Worm (Caenorhabditis elegans) whole organism, midembryonic: ENCODE results near the gene C07A4.2.

Experiments used
- T22C8.4 ChIP-seq: fragments of 200-800 bp; sonication (Bioruptor generic); IDR thresholded peaks from 2 replicates; pipeline ENCODE4 v1.3.6; 2022; ENCODE audit warnings: missing genetic modification characterization, missing compliant biosample characterization
- cog-1 ChIP-seq: sonication (generic microtip); optimal IDR thresholded peaks from 2 replicates; lab custom pipeline; 2016; ENCODE audit warnings: missing genetic modification characterization, missing compliant biosample characterization
- flt-1 ChIP-seq: fragments of 200-800 bp; sonication (Bioruptor generic); IDR thresholded peaks from 2 replicates; pipeline ENCODE4 v1.3.6; 2022; ENCODE audit warnings: missing genetic modification characterization, missing compliant biosample characterization
- klf-2 ChIP-seq: fragments of 200-800 bp; sonication (Bioruptor generic); conservative IDR thresholded peaks from 2 replicates; pipeline ENCODE4 v1.3.6; 2022; ENCODE audit warnings: missing genetic modification reagents, missing genetic modification characterization, missing compliant biosample characterization
- med-1 ChIP-seq: sonication (generic microtip); optimal IDR thresholded peaks from 2 replicates; lab custom pipeline; 2017; ENCODE audit warnings: missing genetic modification characterization, mild to moderate bottlenecking, missing compliant biosample characterization, antibody characterized with exemption, missing genetic modification reagents; ENCODE audit not compliant: insufficient read depth
- ref-1 ChIP-seq: fragments of 200-800 bp; sonication (Bioruptor generic); conservative IDR thresholded peaks from 2 replicates; pipeline ENCODE4 v1.3.6; 2022; ENCODE audit warnings: missing genetic modification reagents, missing genetic modification characterization, missing compliant biosample characterization
- tab-1 ChIP-seq: fragments of 200-800 bp; sonication (Bioruptor generic); IDR thresholded peaks from 2 replicates; pipeline ENCODE4 v1.3.6; 2022; ENCODE audit warnings: missing genetic modification characterization, missing compliant biosample characterization
- ztf-23 ChIP-seq: fragments of 200-800 bp; sonication (Bioruptor generic); IDR thresholded peaks from 2 replicates; pipeline ENCODE4 v1.3.6; 2022; ENCODE audit warnings: missing genetic modification reagents, missing genetic modification characterization, missing compliant biosample characterization
- ztf-29 ChIP-seq: fragments of 200-800 bp; sonication (Bioruptor generic); IDR thresholded peaks from 2 replicates; pipeline ENCODE4 v1.3.6; 2022; ENCODE audit warnings: missing genetic modification reagents, missing genetic modification characterization, missing compliant biosample characterization

Gene C07A4.2

ce11 chrX:10145011-10145410 lies 27.0 kb upstream of the C07A4.2 start:
- TF ChIP-seq cog-1 (tag; lab: Kevin White, UChicago) (no peak), ref-1 (GFP tag; lab: Robert Waterston, UW) (no peak), ztf-23 (GFP tag; lab: Robert Waterston, UW) (peak; percentile 78), flt-1 (GFP tag; lab: Robert Waterston, UW) (peak; percentile 60; the same call in 1 of the 2 replicates), tab-1 (GFP tag; lab: Robert Waterston, UW) (no peak; the same call in 1 of the 2 replicates), T22C8.4 (GFP tag; lab: Robert Waterston, UW) (peak; percentile 13; the same call in 1 of the 2 replicates), med-1 (GFP tag; lab: Kevin White, UChicago) (no peak), ztf-29 (GFP tag; lab: Robert Waterston, UW) (peak; percentile 51; the same call in 1 of the 2 replicates), klf-2 (peak; percentile 76)

- TF ChIP-seq cog-1 (tag; lab: Kevin White, UChicago) (peak; percentile 75), flt-1 (GFP tag; lab: Robert Waterston, UW) (peak; percentile 88), klf-2 (0 out of 2 replicates have a peak, but pooled peaks have one; percentile 39), T22C8.4 (GFP tag; lab: Robert Waterston, UW) (peak; percentile 97), ref-1 (GFP tag; lab: Robert Waterston, UW) (no peak), ztf-29 (GFP tag; lab: Robert Waterston, UW) (0 out of 2 replicates have a peak, but pooled peaks have one; percentile 4), med-1 (GFP tag; lab: Kevin White, UChicago) (no peak), tab-1 (GFP tag; lab: Robert Waterston, UW) (no peak), ztf-23 (GFP tag; lab: Robert Waterston, UW) (peak; percentile 63; the same call in 1 of the 2 replicates)
Observed at ce11 chrX:10146592-10146991, 25.4 kb upstream of the C07A4.2 start, which contains the start of gene unc-115. TSS of gene unc-115 (plus strand) at chrX:10146892.

- TF ChIP-seq klf-2: no peak
- TF ChIP-seq ztf-23 (GFP tag; lab: Robert Waterston, UW): no peak
- no peak for TF ChIP-seq cog-1 (tag; lab: Kevin White, UChicago)
- TF ChIP-seq T22C8.4 (GFP tag; lab: Robert Waterston, UW): no peak
- TF ChIP-seq tab-1 (GFP tag; lab: Robert Waterston, UW): no peak
- TF ChIP-seq flt-1 (GFP tag; lab: Robert Waterston, UW): no peak
- no peak for TF ChIP-seq ref-1 (GFP tag; lab: Robert Waterston, UW)
- no peak for TF ChIP-seq med-1 (GFP tag; lab: Kevin White, UChicago)
- no peak for TF ChIP-seq ztf-29 (GFP tag; lab: Robert Waterston, UW)
Observed at ce11 chrX:10147236-10147635, 24.8 kb upstream of the C07A4.2 start.

ce11 chrX:10148235-10148872 lies 23.6 kb upstream of the C07A4.2 start:
- TF ChIP-seq cog-1 (tag; lab: Kevin White, UChicago): no peak
- no peak for TF ChIP-seq ztf-29 (GFP tag; lab: Robert Waterston, UW)
- TF ChIP-seq tab-1 (GFP tag; lab: Robert Waterston, UW): no peak
- TF ChIP-seq klf-2: no peak
- no peak for TF ChIP-seq med-1 (GFP tag; lab: Kevin White, UChicago)
- TF ChIP-seq ztf-23 (GFP tag; lab: Robert Waterston, UW): peak; percentile 53; the same call in 1 of the 2 replicates
- TF ChIP-seq T22C8.4 (GFP tag; lab: Robert Waterston, UW): no peak
- TF ChIP-seq ref-1 (GFP tag; lab: Robert Waterston, UW): no peak
- TF ChIP-seq flt-1 (GFP tag; lab: Robert Waterston, UW): peak; percentile 80

ce11 chrX:10150918-10151317 lies 21.1 kb upstream of the C07A4.2 start:
- TF ChIP-seq tab-1 (GFP tag; lab: Robert Waterston, UW): no peak
- no peak for TF ChIP-seq T22C8.4 (GFP tag; lab: Robert Waterston, UW)
- TF ChIP-seq flt-1 (GFP tag; lab: Robert Waterston, UW): no peak
- TF ChIP-seq cog-1 (tag; lab: Kevin White, UChicago): no peak
- no peak for TF ChIP-seq klf-2
- TF ChIP-seq ztf-29 (GFP tag; lab: Robert Waterston, UW): no peak
- TF ChIP-seq med-1 (GFP tag; lab: Kevin White, UChicago): no peak
- TF ChIP-seq ztf-23 (GFP tag; lab: Robert Waterston, UW): no peak
- TF ChIP-seq ref-1 (GFP tag; lab: Robert Waterston, UW): no peak

- TF ChIP-seq klf-2 (no peak), T22C8.4 (GFP tag; lab: Robert Waterston, UW) (no peak), cog-1 (tag; lab: Kevin White, UChicago) (no peak), tab-1 (GFP tag; lab: Robert Waterston, UW) (no peak), ref-1 (GFP tag; lab: Robert Waterston, UW) (no peak), flt-1 (GFP tag; lab: Robert Waterston, UW) (no peak), ztf-29 (GFP tag; lab: Robert Waterston, UW) (no peak), ztf-23 (GFP tag; lab: Robert Waterston, UW) (no peak), med-1 (GFP tag; lab: Kevin White, UChicago) (no peak)
Observed at ce11 chrX:10154317-10154942, 17.6 kb upstream of the C07A4.2 start, which contains the start of gene F09B9.5. TSS of gene F09B9.5 (plus strand) at chrX:10154817.

ce11 chrX:10155127-10155526 lies 16.9 kb upstream of the C07A4.2 start:
- TF ChIP-seq T22C8.4 (GFP tag; lab: Robert Waterston, UW) (no peak), flt-1 (GFP tag; lab: Robert Waterston, UW) (no peak), klf-2 (no peak), ref-1 (GFP tag; lab: Robert Waterston, UW) (no peak), cog-1 (tag; lab: Kevin White, UChicago) (no peak), tab-1 (GFP tag; lab: Robert Waterston, UW) (no peak), med-1 (GFP tag; lab: Kevin White, UChicago) (no peak), ztf-23 (GFP tag; lab: Robert Waterston, UW) (no peak), ztf-29 (GFP tag; lab: Robert Waterston, UW) (no peak)

- TF ChIP-seq ztf-29 (GFP tag; lab: Robert Waterston, UW): peak; percentile 18; the same call in 1 of the 2 replicates
- TF ChIP-seq klf-2: no peak
- no peak for TF ChIP-seq ztf-23 (GFP tag; lab: Robert Waterston, UW)
- TF ChIP-seq flt-1 (GFP tag; lab: Robert Waterston, UW): no peak
Observed at ce11 chrX:10158716-10159115, 13.3 kb upstream of the C07A4.2 start, which contains the start of gene erd-2.1. TSS of gene erd-2.1 (minus strand) at chrX:10158829.
